Fruit fly (Drosophila melanogaster) whole organism, pupa: ENCODE measurements around the gene CG4872.

ENCODE experiments used
- CG10348 ChIP-seq: fragments of 200-800 bp; sonication (Bioruptor generic); IDR thresholded peaks from 2 replicates; pipeline ENCODE4 v1.3.6; 2022; ENCODE audit warnings: missing biosample characterization, missing genetic modification characterization
- CG12605 ChIP-seq: fragments of 200-800 bp; sonication (Bioruptor generic); IDR thresholded peaks from 2 replicates; pipeline ENCODE4 v1.3.6; 2022; ENCODE audit warnings: missing biosample characterization, missing genetic modification characterization
- CG13204 ChIP-seq: fragments of 200-800 bp; sonication (Bioruptor generic); optimal IDR thresholded peaks from 2 replicates; lab custom pipeline; 2018; ENCODE audit warnings: missing biosample characterization, mild to moderate bottlenecking, missing genetic modification characterization, moderate library complexity
- CG14655 ChIP-seq: fragments of 200-800 bp; sonication (Bioruptor generic); optimal IDR thresholded peaks from 3 replicates; lab custom pipeline; 2017; ENCODE audit warnings: mild to moderate bottlenecking, missing biosample characterization, missing genetic modification reagents, missing genetic modification characterization
- CG15710 ChIP-seq: fragments of 200-800 bp; sonication (Bioruptor generic); optimal IDR thresholded peaks from 2 replicates; lab custom pipeline; 2018; ENCODE audit warnings: missing biosample characterization, mild to moderate bottlenecking, missing genetic modification characterization, moderate library complexity
- CG17806 ChIP-seq: fragments of 200-800 bp; sonication (Bioruptor generic); optimal IDR thresholded peaks from 2 replicates; lab custom pipeline; 2018; ENCODE audit warnings: missing biosample characterization, mild to moderate bottlenecking, missing genetic modification characterization, moderate library complexity
- CG32121 ChIP-seq: fragments of 200-800 bp; sonication (Bioruptor generic); IDR thresholded peaks from 2 replicates; pipeline ENCODE4 v1.3.6; 2022; ENCODE audit warnings: missing biosample characterization, missing genetic modification characterization
- CG34367 ChIP-seq: fragments of 200-800 bp; sonication (Bioruptor generic); optimal IDR thresholded peaks from 2 replicates; lab custom pipeline; 2018; ENCODE audit warnings: missing biosample characterization, mild to moderate bottlenecking, missing genetic modification characterization
- CG4496 ChIP-seq: fragments of 200-800 bp; sonication (Bioruptor generic); IDR thresholded peaks from 3 replicates; pipeline ENCODE4 v1.3.6; 2022; ENCODE audit warnings: missing biosample characterization, missing genetic modification characterization
- CG8159 ChIP-seq: fragments of 200-800 bp; sonication (Bioruptor generic); optimal IDR thresholded peaks from 3 replicates; lab custom pipeline; 2018; ENCODE audit warnings: missing biosample characterization, mild to moderate bottlenecking, missing genetic modification characterization, moderate library complexity
- CG8301 ChIP-seq: fragments of 200-800 bp; sonication (Bioruptor generic); optimal IDR thresholded peaks from 2 replicates; lab custom pipeline; 2018; ENCODE audit warnings: missing biosample characterization, mild to moderate bottlenecking, missing genetic modification characterization
- CG9948 ChIP-seq: fragments of 200-800 bp; sonication (Bioruptor generic); optimal IDR thresholded peaks from 2 replicates; lab custom pipeline; 2018; ENCODE audit warnings: missing biosample characterization, mild to moderate bottlenecking, missing genetic modification characterization, moderate library complexity
- D1 ChIP-seq: fragments of 200-800 bp; sonication (Bioruptor generic); optimal IDR thresholded peaks from 2 replicates; lab custom pipeline; 2018; ENCODE audit warnings: missing biosample characterization, mild to moderate bottlenecking, missing genetic modification characterization, moderate library complexity
- EcR ChIP-seq: fragments of 200-800 bp; sonication (Bioruptor generic); optimal IDR thresholded peaks from 3 replicates; lab custom pipeline; 2019; ENCODE audit warnings: missing biosample characterization, missing genetic modification characterization, mild to moderate bottlenecking, moderate library complexity, missing genetic modification reagents
- Ets98B ChIP-seq: fragments of 200-800 bp; sonication (Bioruptor generic); IDR thresholded peaks from 2 replicates; pipeline ENCODE4 v1.3.6; 2022; ENCODE audit warnings: missing biosample characterization, missing genetic modification characterization
- Pif1A ChIP-seq: fragments of 200-800 bp; sonication (Bioruptor generic); optimal IDR thresholded peaks from 3 replicates; lab custom pipeline; 2016; ENCODE audit warnings: missing biosample characterization, missing genetic modification characterization
- Pif1B ChIP-seq: fragments of 200-800 bp; sonication (Bioruptor generic); optimal IDR thresholded peaks from 3 replicates; lab custom pipeline; 2016; ENCODE audit warnings: missing biosample characterization, missing genetic modification characterization
- Snoo ChIP-seq: fragments of 200-800 bp; sonication (Bioruptor generic); optimal IDR thresholded peaks from 3 replicates; lab custom pipeline; 2017; ENCODE audit warnings: missing biosample characterization, mild to moderate bottlenecking, missing genetic modification characterization, inconsistent platforms
- fd96Ca ChIP-seq: fragments of 200-800 bp; sonication (Bioruptor generic); IDR thresholded peaks from 3 replicates; pipeline ENCODE4 v1.3.6; 2022; ENCODE audit warnings: missing biosample characterization, missing genetic modification characterization
- gl ChIP-seq: fragments of 200-800 bp; sonication (Bioruptor generic); optimal IDR thresholded peaks from 2 replicates; lab custom pipeline; 2018; ENCODE audit warnings: missing biosample characterization, mild to moderate bottlenecking, missing genetic modification characterization
- rn ChIP-seq: fragments of 200-800 bp; sonication (Bioruptor generic); IDR thresholded peaks from 2 replicates; pipeline ENCODE4 v1.3.6; 2022; ENCODE audit warnings: missing biosample characterization, missing genetic modification characterization

CG4872 gene

dm6 chrX:16836091-16836799 is 44.9 kb upstream of the CG4872 start:
- TF ChIP-seq CG13204 (GFP tag; lab: Kevin White, UChicago) = peak; percentile 19
- TF ChIP-seq CG8301 (tag; lab: Kevin White, UChicago) = no peak
- no peak for TF ChIP-seq CG12605
- TF ChIP-seq Pif1B (GFP tag; lab: Kevin White, UChicago) = no peak
- TF ChIP-seq fd96Ca (GFP tag; lab: Robert Waterston, UW) = no peak
- no peak for TF ChIP-seq CG10348 (GFP tag; lab: Robert Waterston, UW)
- TF ChIP-seq EcR (GFP tag; lab: Kevin White, UChicago) = peak; percentile 65
- no peak for TF ChIP-seq Pif1A (GFP tag; lab: Kevin White, UChicago)
- no peak for TF ChIP-seq CG32121
- TF ChIP-seq CG14655 (GFP tag; lab: Kevin White, UChicago) = no peak
- TF ChIP-seq CG17806 = no peak
- no peak for TF ChIP-seq CG9948
- TF ChIP-seq Ets98B = no peak; the same call in 1 of the 2 replicates
- TF ChIP-seq gl (tag; lab: Kevin White, UChicago) = no peak
- TF ChIP-seq CG15710 (tag; lab: Kevin White, UChicago) = no peak
- no peak for TF ChIP-seq CG34367 (tag; lab: Kevin White, UChicago)
- TF ChIP-seq D1 (tag; lab: Kevin White, UChicago) = no peak
- 0 out of 3 replicates have a peak, but pooled peaks have one; percentile 22 for TF ChIP-seq CG4496 (GFP tag; lab: Robert Waterston, UW)
- TF ChIP-seq CG8159 = no peak
- no peak for TF ChIP-seq Snoo
- no peak for TF ChIP-seq rn (GFP tag; lab: Robert Waterston, UW)

- TF ChIP-seq CG32121 = no peak
- TF ChIP-seq CG14655 (GFP tag; lab: Kevin White, UChicago) = peak; percentile 30
- TF ChIP-seq EcR (GFP tag; lab: Kevin White, UChicago) = peak; percentile 42
These were observed 44.3 kb upstream of the CG4872 start for dm6 chrX:16836805-16837333.

- TF ChIP-seq fd96Ca (GFP tag; lab: Robert Waterston, UW) = 0 out of 3 replicates have a peak, but pooled peaks have one; percentile 24
- TF ChIP-seq gl (tag; lab: Kevin White, UChicago) = no peak
These were observed 43.5 kb upstream of the CG4872 start for dm6 chrX:16837588-16838178.

DNA sequence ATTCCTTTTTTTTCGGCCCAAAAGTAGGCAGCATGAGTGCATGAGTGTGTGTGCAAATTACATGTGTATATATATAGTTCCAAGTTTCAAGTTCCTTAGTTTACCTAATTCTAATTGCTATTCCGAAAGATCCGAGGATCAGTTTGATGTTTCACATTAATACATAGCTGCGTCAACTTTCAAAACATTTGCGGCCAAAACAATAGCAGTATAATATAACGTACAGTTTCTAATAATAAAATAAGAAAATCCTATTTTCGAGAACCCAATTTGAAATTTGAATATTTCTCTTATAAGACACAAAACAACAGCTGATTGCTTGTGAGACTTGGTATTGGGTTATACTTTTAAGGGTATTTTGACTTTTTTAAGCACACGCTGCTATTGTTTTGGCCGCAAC is 42.1 kb upstream of the CG4872 start:
- TF ChIP-seq rn (GFP tag; lab: Robert Waterston, UW) (no peak), CG32121 (no peak), CG10348 (GFP tag; lab: Robert Waterston, UW) (no peak), gl (tag; lab: Kevin White, UChicago) (no peak), CG17806 (no peak), CG9948 (no peak), CG14655 (GFP tag; lab: Kevin White, UChicago) (peak; percentile 3), CG15710 (tag; lab: Kevin White, UChicago) (no peak), CG8301 (tag; lab: Kevin White, UChicago) (peak; percentile 4)

dm6 chrX:16839905-16840304 is 41.2 kb upstream of the CG4872 start:
- TF ChIP-seq D1 (tag; lab: Kevin White, UChicago) (peak; percentile 39), CG17806 (no peak)

DNA sequence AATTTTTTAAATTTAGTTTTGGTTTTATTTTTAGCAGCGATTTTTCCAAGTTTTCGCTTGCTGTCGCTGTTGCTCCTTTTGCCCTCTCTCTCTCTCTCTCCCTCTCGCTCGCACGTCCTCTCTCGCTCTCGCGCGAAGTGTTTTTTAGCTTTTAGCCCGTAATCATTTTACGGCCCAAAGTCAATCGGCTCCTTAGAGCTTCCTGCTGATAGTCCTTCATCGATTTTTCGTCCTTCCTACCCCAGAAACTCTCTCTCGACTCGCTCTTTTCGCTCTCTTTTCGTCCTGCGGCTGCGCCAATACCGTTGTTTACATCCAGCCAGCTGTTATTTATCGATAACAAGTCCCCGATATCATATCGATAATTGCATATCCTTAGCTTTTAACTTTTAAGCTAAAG is 36.9 kb upstream of the CG4872 start, which contains the start of gene RSG7:
RSG7 (minus strand) TSS at position 139 of the 400 bp plus-strand sequence.
- no peak for TF ChIP-seq CG10348 (GFP tag; lab: Robert Waterston, UW)
- no peak for TF ChIP-seq CG13204 (GFP tag; lab: Kevin White, UChicago)
- no peak for TF ChIP-seq Snoo
- TF ChIP-seq, all 21 proteins: peak for 0

DNA sequence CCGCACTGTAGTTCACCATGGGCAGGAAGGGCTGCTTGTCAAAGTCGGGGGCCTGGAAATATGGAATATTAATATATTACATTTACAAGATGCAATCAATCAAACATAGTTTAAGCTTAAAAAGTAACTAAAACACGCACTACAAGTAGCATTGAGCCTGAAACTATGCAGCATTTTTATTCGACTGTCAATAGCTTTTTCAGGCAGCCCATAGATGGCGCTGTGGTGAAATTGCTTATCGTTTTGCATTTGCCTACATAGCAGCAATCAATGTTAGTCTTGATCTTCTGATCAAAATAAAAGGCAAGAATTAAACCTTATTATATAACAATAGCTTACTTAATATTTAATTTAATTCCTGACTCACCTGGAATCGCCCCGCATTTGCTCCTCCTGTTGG is 34.6 kb upstream of the CG4872 start:
- TF ChIP-seq rn (GFP tag; lab: Robert Waterston, UW) (no peak), fd96Ca (GFP tag; lab: Robert Waterston, UW) (no peak), D1 (tag; lab: Kevin White, UChicago) (no peak), CG12605 (no peak), CG8159 (no peak), CG4496 (GFP tag; lab: Robert Waterston, UW) (no peak), CG13204 (GFP tag; lab: Kevin White, UChicago) (no peak), CG34367 (tag; lab: Kevin White, UChicago) (no peak), CG32121 (no peak), Ets98B (no peak), Snoo (no peak), EcR (GFP tag; lab: Kevin White, UChicago) (no peak), CG10348 (GFP tag; lab: Robert Waterston, UW) (no peak), CG8301 (tag; lab: Kevin White, UChicago) (no peak), gl (tag; lab: Kevin White, UChicago) (no peak), Pif1B (GFP tag; lab: Kevin White, UChicago) (no peak), CG14655 (GFP tag; lab: Kevin White, UChicago) (no peak), CG9948 (no peak), CG17806 (no peak), Pif1A (GFP tag; lab: Kevin White, UChicago) (no peak)
